Fruit fly (Drosophila melanogaster): ENCODE measurements around the gene Sfp24Ba.

Gene Sfp24Ba

dm6 chr2L:3647521-3648172, 20.7 kb downstream of the Sfp24Ba start (continued):
- TF ChIP-seq CG7928 (GFP tag; optimal IDR thresholded peaks at IDR 0.05) (no peak), Drgx (GFP tag; IDR thresholded peaks at IDR 0.05) (peak; percentile 70), Gsc (GFP tag; IDR thresholded peaks at IDR 0.05) (no peak), E2f2 (GFP tag; IDR thresholded peaks at IDR 0.05) (peak; percentile 15; the same call in 1 of the 2 replicates), CG17328 (GFP tag; IDR thresholded peaks at IDR 0.05) (peak; percentile 21; the same call in 1 of the 2 replicates), CG2875 (GFP tag; optimal IDR thresholded peaks at IDR 0.05) (peak; percentile 20), CG11723 (GFP tag; optimal IDR thresholded peaks at IDR 0.05) (peak; percentile 9), Dip3 (GFP tag; optimal IDR thresholded peaks at IDR 0.05) (no peak), fru (optimal IDR thresholded peaks at IDR 0.05) (no peak), CG15269 (tag; optimal IDR thresholded peaks at IDR 0.05) (no peak), gem (tag; optimal IDR thresholded peaks at IDR 0.05) (peak; percentile 24), CG3847 (GFP tag; IDR thresholded peaks at IDR 0.05) (no peak), yki (optimal IDR thresholded peaks at IDR 0.05) (no peak), CG1602 (GFP tag; optimal IDR thresholded peaks at IDR 0.05) (no peak), CG32767 (GFP tag; IDR thresholded peaks at IDR 0.05) (0 out of 2 replicates have a peak, but pooled peaks have one; percentile 34), CG17385 (GFP tag; optimal IDR thresholded peaks at IDR 0.05) (peak; percentile 13), CG4707 (GFP tag; optimal IDR thresholded peaks at IDR 0.05) (peak; percentile 26), Nf-YB (GFP tag; optimal IDR thresholded peaks at IDR 0.05) (no peak), Doc2 (GFP tag; IDR thresholded peaks at IDR 0.05) (no peak), Sox102F (GFP tag; optimal IDR thresholded peaks at IDR 0.05) (peak; percentile 14), so (GFP tag; IDR thresholded peaks at IDR 0.05) (0 out of 3 replicates have a peak, but pooled peaks have one; percentile 12), Xrp1 (GFP tag; IDR thresholded peaks at IDR 0.05) (0 out of 2 replicates have a peak, but pooled peaks have one; percentile 30), CG13624 (GFP tag; optimal IDR thresholded peaks at IDR 0.05) (no peak), run (tag; optimal IDR thresholded peaks at IDR 0.05) (no peak), CG2202 (tag; optimal IDR thresholded peaks at IDR 0.05) (peak; percentile 45), cwo (GFP tag; optimal IDR thresholded peaks at IDR 0.05) (no peak), Blimp-1 (GFP tag; optimal IDR thresholded peaks at IDR 0.05) (peak; percentile 3), CG11695 (GFP tag; IDR thresholded peaks at IDR 0.05) (no peak), peb (GFP tag; IDR thresholded peaks at IDR 0.05) (no peak), CG3281 (GFP tag; optimal IDR thresholded peaks at IDR 0.05) (no peak), CG2889 (GFP tag; IDR thresholded peaks at IDR 0.05) (no peak), CG15696 (tag; optimal IDR thresholded peaks at IDR 0.05) (no peak), insv (GFP tag; optimal IDR thresholded peaks at IDR 0.05) (no peak), Lim3 (GFP tag; IDR thresholded peaks at IDR 0.05) (no peak), CG18262 (tag; optimal IDR thresholded peaks at IDR 0.05) (peak; percentile 23), Hr78 (GFP tag; optimal IDR thresholded peaks at IDR 0.05) (peak in 1 of 2 experiments; percentile 47), Spps (tag; optimal IDR thresholded peaks at IDR 0.05) (no peak), CG30403 (GFP tag; optimal IDR thresholded peaks at IDR 0.05) (no peak), ftz-f1 (GFP tag; optimal IDR thresholded peaks at IDR 0.05) (no peak), salm (tag; optimal IDR thresholded peaks at IDR 0.05) (peak; percentile 7), lab (GFP tag; optimal IDR thresholded peaks at IDR 0.05) (peak; percentile 48), D (optimal IDR thresholded peaks at IDR 0.05) (no peak), D (GFP tag; optimal IDR thresholded peaks at IDR 0.05) (peak; percentile 19), CG17912 (GFP tag; optimal IDR thresholded peaks at IDR 0.05) (peak; percentile 37), CG1529 (GFP tag; optimal IDR thresholded peaks at IDR 0.05) (peak; percentile 43), CG6765 (GFP tag; optimal IDR thresholded peaks at IDR 0.05) (no peak), CG2678 (tag; optimal IDR thresholded peaks at IDR 0.05) (peak; percentile 29), shn (GFP tag; optimal IDR thresholded peaks at IDR 0.05) (no peak), CG32532 (GFP tag; IDR thresholded peaks at IDR 0.05) (no peak), CG17359 (tag; optimal IDR thresholded peaks at IDR 0.05) (peak; percentile 22), fd64A (GFP tag; optimal IDR thresholded peaks at IDR 0.05) (peak; percentile 21)
